Fruit fly (Drosophila melanogaster) whole organism, embryonic: ENCODE results near the gene CG13653.

Experiments
- Blimp-1 ChIP-seq: fragments of 200-800 bp; sonication (Bioruptor generic); optimal IDR thresholded peaks from 3 replicates; lab custom pipeline; 2018; ENCODE audit warnings: missing biosample characterization, missing genetic modification characterization, mild to moderate bottlenecking, moderate library complexity, missing genetic modification reagents
- C15 ChIP-seq: fragments of 200-800 bp; sonication (Bioruptor generic); IDR thresholded peaks from 3 replicates; pipeline ENCODE4 v1.3.6; 2022; ENCODE audit warnings: missing biosample characterization, missing genetic modification characterization
- CG10462 ChIP-seq: fragments of 200-800 bp; sonication (Bioruptor generic); optimal IDR thresholded peaks from 2 replicates; lab custom pipeline; 2016; ENCODE audit warnings: missing biosample characterization, missing genetic modification characterization
- CG11247 ChIP-seq: fragments of 200-800 bp; sonication (Bioruptor generic); IDR thresholded peaks from 2 replicates; pipeline ENCODE4 v1.3.6; 2022; ENCODE audit warnings: missing biosample characterization, missing genetic modification characterization
- CG12744 ChIP-seq: fragments of 200-800 bp; sonication (Bioruptor generic); optimal IDR thresholded peaks from 2 replicates; lab custom pipeline; 2016; ENCODE audit warnings: missing biosample characterization, missing genetic modification characterization
- CG13624 ChIP-seq: fragments of 200-800 bp; sonication (Bioruptor generic); optimal IDR thresholded peaks from 2 replicates; lab custom pipeline; 2016; ENCODE audit warnings: missing biosample characterization, missing genetic modification characterization
- CG14860 ChIP-seq: fragments of 200-800 bp; sonication (Bioruptor generic); IDR thresholded peaks from 3 replicates; pipeline ENCODE4 v1.3.6; 2022; ENCODE audit warnings: missing biosample characterization, missing genetic modification characterization; ENCODE audit not compliant: partially characterized antibody
- CG14965 ChIP-seq: fragments of 200-800 bp; sonication (Bioruptor generic); optimal IDR thresholded peaks from 2 replicates; lab custom pipeline; 2016; ENCODE audit warnings: missing biosample characterization, missing genetic modification characterization, borderline replicate concordance
- CG1529 ChIP-seq: fragments of 200-800 bp; sonication (Bioruptor generic); optimal IDR thresholded peaks from 3 replicates; lab custom pipeline; 2018; ENCODE audit warnings: missing biosample characterization, missing genetic modification characterization
- CG17612 ChIP-seq: fragments of 200-800 bp; sonication (Bioruptor generic); IDR thresholded peaks from 2 replicates; pipeline ENCODE4 v1.3.6; 2022; ENCODE audit warnings: missing biosample characterization, missing genetic modification characterization
- CG17912 ChIP-seq: fragments of 200-800 bp; sonication (Bioruptor generic); optimal IDR thresholded peaks from 2 replicates; lab custom pipeline; 2018; ENCODE audit warnings: missing biosample characterization, mild to moderate bottlenecking, missing genetic modification characterization
- CG2116 ChIP-seq: fragments of 200-800 bp; sonication (Bioruptor generic); optimal IDR thresholded peaks from 3 replicates; lab custom pipeline; 2018; ENCODE audit warnings: missing biosample characterization, mild to moderate bottlenecking, missing genetic modification characterization
- CG31224 ChIP-seq: fragments of 200-800 bp; sonication (Bioruptor generic); IDR thresholded peaks from 2 replicates; pipeline ENCODE4 v1.3.6; 2022; ENCODE audit warnings: missing biosample characterization, missing genetic modification characterization
- CG32767 ChIP-seq: fragments of 200-800 bp; sonication (Bioruptor generic); IDR thresholded peaks from 2 replicates; pipeline ENCODE4 v1.3.6; 2022; ENCODE audit warnings: missing biosample characterization, missing genetic modification characterization
- CG42726 ChIP-seq: fragments of 200-800 bp; sonication (Bioruptor generic); IDR thresholded peaks from 2 replicates; pipeline ENCODE4 v1.3.6; 2022; ENCODE audit warnings: missing biosample characterization, missing genetic modification characterization; ENCODE audit not compliant: partially characterized antibody
- CG4424 ChIP-seq: fragments of 200-800 bp; sonication (Bioruptor generic); optimal IDR thresholded peaks from 3 replicates; lab custom pipeline; 2016; ENCODE audit warnings: missing biosample characterization, missing genetic modification characterization
- CG4730 ChIP-seq: fragments of 200-800 bp; sonication (Bioruptor generic); IDR thresholded peaks from 2 replicates; pipeline ENCODE4 v1.3.6; 2022; ENCODE audit warnings: missing biosample characterization, missing genetic modification characterization
- CG5953 ChIP-seq: fragments of 200-800 bp; sonication (Bioruptor generic); IDR thresholded peaks from 2 replicates; pipeline ENCODE4 v1.3.6; 2022; ENCODE audit warnings: missing biosample characterization, missing genetic modification characterization
- CG6813 ChIP-seq: fragments of 200-800 bp; sonication (Bioruptor generic); optimal IDR thresholded peaks from 2 replicates; lab custom pipeline; 2017; ENCODE audit warnings: missing biosample characterization, missing genetic modification characterization, mild to moderate bottlenecking, moderate library complexity, missing genetic modification reagents
- CG7745 ChIP-seq: fragments of 200-800 bp; sonication (Bioruptor generic); optimal IDR thresholded peaks from 2 replicates; lab custom pipeline; 2018; ENCODE audit warnings: missing biosample characterization, mild to moderate bottlenecking, missing genetic modification characterization, moderate library complexity
- CG8281 ChIP-seq: fragments of 200-800 bp; sonication (Bioruptor generic); optimal IDR thresholded peaks from 2 replicates; lab custom pipeline; 2018; ENCODE audit warnings: missing biosample characterization, mild to moderate bottlenecking, missing genetic modification characterization, moderate library complexity
- CG8924 ChIP-seq: fragments of 200-800 bp; optimal IDR thresholded peaks from 3 replicates; lab custom pipeline; 2019; ENCODE audit warnings: missing biosample characterization, mild to moderate bottlenecking, missing genetic modification characterization, moderate library complexity
- CG9876 ChIP-seq: fragments of 200-800 bp; sonication (Bioruptor generic); optimal IDR thresholded peaks from 2 replicates; lab custom pipeline; 2016; ENCODE audit warnings: missing biosample characterization, missing genetic modification characterization
- Camta ChIP-seq: fragments of 200-800 bp; sonication (Bioruptor generic); optimal IDR thresholded peaks from 2 replicates; lab custom pipeline; 2016; ENCODE audit warnings: missing biosample characterization, missing genetic modification characterization
- Hmx ChIP-seq: fragments of 200-800 bp; sonication (Bioruptor generic); optimal IDR thresholded peaks from 2 replicates; lab custom pipeline; 2016; ENCODE audit warnings: missing biosample characterization, missing genetic modification characterization
- Hsf ChIP-seq: fragments of 200-800 bp; sonication (Bioruptor generic); optimal IDR thresholded peaks from 3 replicates; lab custom pipeline; 2016; ENCODE audit warnings: missing biosample characterization, missing genetic modification characterization
- MESR4 ChIP-seq: fragments of 200-800 bp; sonication (Bioruptor generic); optimal IDR thresholded peaks from 2 replicates; lab custom pipeline; 2018; ENCODE audit warnings: missing biosample characterization, mild to moderate bottlenecking, missing genetic modification characterization, moderate library complexity
- MTF-1 ChIP-seq: fragments of 200-800 bp; sonication (Bioruptor generic); optimal IDR thresholded peaks from 2 replicates; lab custom pipeline; 2018; ENCODE audit warnings: missing biosample characterization, mild to moderate bottlenecking, missing genetic modification characterization, borderline replicate concordance
- Med ChIP-seq: fragments of 200-800 bp; sonication (Bioruptor generic); peaks from one replicate; lab custom pipeline; 2016; ENCODE audit warnings: missing biosample characterization, missing genetic modification characterization, mild to moderate bottlenecking, inconsistent platforms, moderate library complexity
- Pdp1 ChIP-seq, 2 experiments: fragments of 200-800 bp; sonication (Bioruptor generic); optimal IDR thresholded peaks; 3 replicates each; lab custom pipeline; 2016; ENCODE audit warnings: missing biosample characterization in 2 of 2, missing genetic modification characterization in 2 of 2, mild to moderate bottlenecking in 1 of 2, moderate library complexity in 1 of 2
- Scr ChIP-seq: fragments of 200-800 bp; sonication (Bioruptor generic); IDR thresholded peaks from 2 replicates; pipeline ENCODE4 v1.3.6; 2022; ENCODE audit warnings: missing biosample characterization, missing genetic modification characterization; ENCODE audit not compliant: partially characterized antibody
- Side ChIP-seq: fragments of 200-800 bp; sonication (Bioruptor generic); optimal IDR thresholded peaks from 2 replicates; lab custom pipeline; 2016; ENCODE audit warnings: missing biosample characterization, missing genetic modification characterization
- Sin3A ChIP-seq: fragments of >200 bp; optimal IDR thresholded peaks from 2 replicates; lab custom pipeline; 2018
- Xrp1 ChIP-seq: fragments of 200-800 bp; sonication (Bioruptor generic); IDR thresholded peaks from 2 replicates; pipeline ENCODE4 v1.3.6; 2022; ENCODE audit warnings: missing biosample characterization, missing genetic modification characterization
- al ChIP-seq: fragments of 200-800 bp; sonication (Bioruptor generic); IDR thresholded peaks from 2 replicates; pipeline ENCODE4 v1.3.6; 2022; ENCODE audit warnings: missing biosample characterization, missing genetic modification characterization
- bigmax ChIP-seq: fragments of 200-800 bp; sonication (Bioruptor generic); optimal IDR thresholded peaks from 2 replicates; lab custom pipeline; 2018; ENCODE audit warnings: missing biosample characterization, mild to moderate bottlenecking, missing genetic modification characterization
- corto ChIP-seq: fragments of 200-800 bp; sonication (Bioruptor generic); optimal IDR thresholded peaks from 2 replicates; lab custom pipeline; 2016; ENCODE audit warnings: missing biosample characterization, mild to moderate bottlenecking, missing genetic modification characterization, moderate library complexity
- dan ChIP-seq: fragments of 200-800 bp; sonication (Bioruptor generic); IDR thresholded peaks from 2 replicates; pipeline ENCODE4 v1.3.6; 2022; ENCODE audit warnings: missing biosample characterization, missing genetic modification characterization
- ems ChIP-seq: fragments of 200-800 bp; sonication (Bioruptor generic); optimal IDR thresholded peaks from 3 replicates; lab custom pipeline; 2016; ENCODE audit warnings: missing biosample characterization, missing genetic modification characterization
- fd102C ChIP-seq: fragments of 200-800 bp; sonication (Bioruptor generic); optimal IDR thresholded peaks from 2 replicates; lab custom pipeline; 2018; ENCODE audit warnings: missing biosample characterization, mild to moderate bottlenecking, missing genetic modification characterization, moderate library complexity
- her ChIP-seq: fragments of 200-800 bp; sonication (Bioruptor generic); optimal IDR thresholded peaks from 2 replicates; lab custom pipeline; 2016; ENCODE audit warnings: missing biosample characterization, missing genetic modification characterization
- lbe ChIP-seq: fragments of 200-800 bp; sonication (Bioruptor generic); optimal IDR thresholded peaks from 2 replicates; lab custom pipeline; 2016; ENCODE audit warnings: missing biosample characterization, mild to moderate bottlenecking, missing genetic modification characterization
- lmd ChIP-seq: fragments of 200-800 bp; sonication (Bioruptor generic); IDR thresholded peaks from 2 replicates; pipeline ENCODE4 v1.3.6; 2022; ENCODE audit warnings: missing biosample characterization, missing genetic modification characterization
- nau ChIP-seq: fragments of 200-800 bp; sonication (Bioruptor generic); optimal IDR thresholded peaks from 3 replicates; lab custom pipeline; 2017; ENCODE audit warnings: missing biosample characterization, mild to moderate bottlenecking, missing genetic modification characterization, missing genetic modification reagents
- nmo ChIP-seq: fragments of 200-800 bp; sonication (Bioruptor generic); optimal IDR thresholded peaks from 2 replicates; lab custom pipeline; 2018; ENCODE audit warnings: missing biosample characterization, mild to moderate bottlenecking, missing genetic modification characterization, moderate library complexity
- nom ChIP-seq: fragments of 200-800 bp; sonication (Bioruptor generic); optimal IDR thresholded peaks from 2 replicates; lab custom pipeline; 2017; ENCODE audit warnings: missing biosample characterization, missing genetic modification characterization, mild to moderate bottlenecking, moderate library complexity, missing genetic modification reagents
- sr ChIP-seq: fragments of 200-800 bp; sonication (Bioruptor generic); IDR thresholded peaks from 3 replicates; pipeline ENCODE4 v1.3.6; 2022; ENCODE audit warnings: missing biosample characterization, missing genetic modification characterization
- tx ChIP-seq: fragments of 200-800 bp; sonication (Bioruptor generic); optimal IDR thresholded peaks from 2 replicates; lab custom pipeline; 2016; ENCODE audit warnings: missing biosample characterization, missing genetic modification characterization
- yki ChIP-seq: fragments of >200 bp; optimal IDR thresholded peaks from 3 replicates; lab custom pipeline; 2018

CG13653 gene

DNA sequence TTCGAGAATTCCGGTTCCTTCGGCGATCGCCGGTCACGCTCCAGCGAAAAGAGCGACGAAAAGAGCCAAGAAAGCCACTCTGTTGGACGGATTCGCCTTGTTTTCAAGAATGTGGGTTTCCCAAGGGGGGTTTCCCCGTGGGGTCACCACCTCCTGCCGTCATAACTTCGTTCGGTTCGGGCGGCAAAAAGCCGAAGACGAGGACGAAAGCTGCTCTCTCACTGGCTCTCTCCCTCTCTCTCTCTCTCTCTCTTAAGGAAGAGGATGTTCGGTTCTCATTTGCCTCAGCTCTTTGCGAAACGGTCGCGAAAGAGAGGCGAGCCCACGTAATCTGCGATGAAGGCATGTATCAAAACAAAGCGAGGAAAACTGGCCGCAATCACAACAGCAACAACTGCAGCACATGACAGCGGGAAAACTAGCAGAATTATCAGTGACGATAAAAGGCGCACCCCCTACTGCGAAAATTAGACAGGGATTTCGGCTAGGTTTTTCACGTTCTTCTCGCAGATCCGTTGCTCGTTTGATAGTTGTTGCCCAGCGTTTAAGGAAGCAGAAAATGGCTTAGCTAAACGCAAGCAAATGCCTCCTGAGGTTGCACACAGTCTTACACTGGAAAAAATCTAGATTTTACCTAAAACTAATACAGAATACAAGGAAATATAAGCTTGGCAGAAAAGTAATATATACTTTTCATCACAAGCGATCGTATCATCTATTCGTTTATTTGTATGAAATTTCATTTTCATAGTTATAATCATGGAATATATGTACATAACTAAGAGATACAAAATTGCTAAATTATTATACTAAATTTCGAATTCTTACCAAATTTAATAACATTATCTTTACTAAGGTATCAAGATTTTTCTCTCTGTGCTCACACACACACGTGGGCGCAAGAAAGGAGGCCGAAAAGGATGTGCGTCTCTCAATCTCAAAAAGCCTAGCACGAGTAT, 11.6 kb upstream of the CG13653 start, which contains the start of gene dan (continued):
- TF ChIP-seq nom (GFP tag; lab: Kevin White, UChicago): no peak
- no peak for TF ChIP-seq CG11247 (GFP tag; lab: Robert Waterston, UW)
- TF ChIP-seq CG4424: peak; percentile 40
- TF ChIP-seq CG14860 (GFP tag; lab: Robert Waterston, UW): no peak
- TF ChIP-seq Pdp1 (GFP tag; optimal IDR thresholded peaks at IDR 0.05; lab: Kevin White, UChicago): peak in 1 of 2 experiments; percentile 5
- TF ChIP-seq CG2116: no peak
- no peak for TF ChIP-seq MESR4 (GFP tag; lab: Kevin White, UChicago)
- 0 out of 2 replicates have a peak, but pooled peaks have one; percentile 37 for TF ChIP-seq Xrp1
- peak; percentile 21 for TF ChIP-seq CG10462 (GFP tag; lab: Kevin White, UChicago)
- TF ChIP-seq C15: no peak
- TF ChIP-seq CG13624 (GFP tag; lab: Kevin White, UChicago): no peak
- TF ChIP-seq Camta (GFP tag; lab: Kevin White, UChicago): peak; percentile 2
- TF ChIP-seq CG6813 (GFP tag; lab: Kevin White, UChicago): peak; percentile 12
- TF ChIP-seq CG12744 (GFP tag; lab: Kevin White, UChicago): no peak
- no peak for TF ChIP-seq CG7745 (tag; lab: Kevin White, UChicago)
- no peak for TF ChIP-seq CG14965 (GFP tag; lab: Kevin White, UChicago)
- TF ChIP-seq CG32767 (GFP tag; lab: Robert Waterston, UW): no peak
- no peak for TF ChIP-seq corto (GFP tag; lab: Kevin White, UChicago)
- no peak for TF ChIP-seq CG4730
- TF ChIP-seq CG31224 (GFP tag; lab: Robert Waterston, UW): no peak
- TF ChIP-seq Blimp-1 (GFP tag; lab: Kevin White, UChicago): peak; percentile 32
- TF ChIP-seq CG17912 (GFP tag; lab: Kevin White, UChicago): no peak
- TF ChIP-seq dan (GFP tag; lab: Robert Waterston, UW): 0 out of 2 replicates have a peak, but pooled peaks have one; percentile 15
- peak; percentile 32; the same call in 1 of the 2 replicates for TF ChIP-seq lmd (GFP tag; lab: Robert Waterston, UW)
- peak; percentile 75 for TF ChIP-seq fd102C (GFP tag; lab: Kevin White, UChicago)
- TF ChIP-seq her (GFP tag; lab: Kevin White, UChicago): no peak
- no peak for TF ChIP-seq al (GFP tag; lab: Robert Waterston, UW)
- no peak for TF ChIP-seq nau (GFP tag; lab: Kevin White, UChicago)
- no peak for TF ChIP-seq Med
- no peak for TF ChIP-seq bigmax (GFP tag; lab: Kevin White, UChicago)
- no peak for TF ChIP-seq CG9876 (GFP tag; lab: Kevin White, UChicago)
- no peak for TF ChIP-seq CG5953 (GFP tag; lab: Robert Waterston, UW)
- peak; percentile 66 for TF ChIP-seq CG8924 (tag; lab: Kevin White, UChicago)
- peak; percentile 8 for TF ChIP-seq yki (lab: Kevin White, UChicago)
- no peak for TF ChIP-seq Hsf (GFP tag; lab: Kevin White, UChicago)
- TF ChIP-seq lbe (GFP tag; lab: Kevin White, UChicago): no peak
- no peak for TF ChIP-seq CG17612
- TF ChIP-seq sr (GFP tag; lab: Robert Waterston, UW): no peak
- TF ChIP-seq Hmx (GFP tag; lab: Kevin White, UChicago): no peak
- TF ChIP-seq ems: no peak
- no peak for TF ChIP-seq Side (GFP tag; lab: Kevin White, UChicago)
- no peak for TF ChIP-seq CG8281 (tag; lab: Kevin White, UChicago)
- TF ChIP-seq CG42726 (GFP tag; lab: Robert Waterston, UW): no peak
- peak; percentile 71 for TF ChIP-seq nmo
- no peak for TF ChIP-seq Sin3A (lab: Kevin White, UChicago)
- TF ChIP-seq MTF-1 (GFP tag; lab: Kevin White, UChicago): no peak
- TF ChIP-seq tx: no peak
- no peak for TF ChIP-seq CG1529 (GFP tag; lab: Kevin White, UChicago)
- TF ChIP-seq Scr (GFP tag; lab: Robert Waterston, UW): no peak
